Worm (Caenorhabditis elegans) whole organism, early embryonic: ENCODE results near the gene Y32B12A.5.

Experiments used
- ama-1 ChIP-seq: fragments of 150-350 bp; optimal IDR thresholded peaks from 2 replicates; lab custom pipeline; 2014
- pes-1 ChIP-seq: fragments of 200-800 bp; sonication (Bioruptor generic); IDR thresholded peaks from 2 replicates; pipeline ENCODE4 v1.3.6; 2022; ENCODE audit warnings: missing genetic modification reagents, missing genetic modification characterization, missing compliant biosample characterization
- sea-1 ChIP-seq: fragments of 200-800 bp; sonication (Bioruptor generic); conservative IDR thresholded peaks from 2 replicates; pipeline ENCODE4 v1.3.6; 2022; ENCODE audit warnings: missing genetic modification characterization, missing compliant biosample characterization
- tra-4 ChIP-seq: sonication (generic microtip); optimal IDR thresholded peaks from 2 replicates; lab custom pipeline; 2017; ENCODE audit warnings: missing genetic modification characterization, missing compliant biosample characterization

DNA sequence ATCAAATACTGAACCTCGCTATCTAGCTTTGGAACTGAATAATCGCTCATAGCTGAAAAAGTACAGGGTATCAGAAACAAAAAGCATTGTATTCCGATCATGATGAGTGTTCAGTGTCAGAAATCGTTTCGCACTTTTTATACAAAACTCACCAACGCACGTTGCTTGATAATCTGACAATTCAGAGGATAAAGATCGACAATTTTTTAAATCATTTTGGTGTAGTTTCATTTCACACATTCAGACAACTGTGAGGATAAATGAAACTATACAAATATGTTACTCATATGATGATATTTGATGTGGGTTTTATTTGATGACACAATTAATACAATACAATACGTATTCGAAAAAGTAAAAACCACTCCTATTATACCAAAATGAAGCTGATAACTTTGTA lies 4.3 kb downstream of the Y32B12A.5 start, which contains the start of gene F57E7.2:
- TF ChIP-seq pes-1 (GFP tag; lab: Robert Waterston, UW) (no peak), ama-1 (no peak), sea-1 (no peak), tra-4 (tag; lab: Kevin White, UChicago) (no peak)
